Fruit fly (Drosophila melanogaster): ENCODE results near the gene CG15412.

- TF ChIP-seq Ets98B (GFP tag; IDR thresholded peaks at IDR 0.05) (no peak), CG13204 (GFP tag; optimal IDR thresholded peaks at IDR 0.05) (no peak), CG8301 (tag; optimal IDR thresholded peaks at IDR 0.05) (no peak), Pif1B (GFP tag; optimal IDR thresholded peaks at IDR 0.05) (no peak), D1 (tag; optimal IDR thresholded peaks at IDR 0.05) (no peak), gl (tag; optimal IDR thresholded peaks at IDR 0.05) (no peak), EcR (GFP tag; optimal IDR thresholded peaks at IDR 0.05) (no peak), CG32121 (GFP tag; IDR thresholded peaks at IDR 0.05) (no peak)
These were observed at the start of gene CG15412 for dm6 chr2L:3375611-3376010.

Data from whole organism, pupa.